Worm (Caenorhabditis elegans) whole organism, L4 larva: Measurements from ENCODE around the gene panl-2.

Experiments
- ama-1 ChIP-seq: fragments of 150-350 bp; optimal IDR thresholded peaks from 2 replicates; lab custom pipeline; 2014; ENCODE audit warnings: inconsistent platforms, mixed read lengths
- attf-4 ChIP-seq: sonication (generic microtip); optimal IDR thresholded peaks from 3 replicates; lab custom pipeline; 2017; ENCODE audit warnings: missing biosample characterization, missing genetic modification characterization
- ceh-82 ChIP-seq: sonication (generic microtip); optimal IDR thresholded peaks from 2 replicates; lab custom pipeline; 2017; ENCODE audit warnings: missing biosample characterization, missing genetic modification characterization
- ces-1 ChIP-seq: fragments of 150-350 bp; sonication (generic microtip); optimal IDR thresholded peaks from 4 replicates; lab custom pipeline; 2014; ENCODE audit warnings: missing biosample characterization, missing genetic modification reagents, missing genetic modification characterization
- fos-1 ChIP-seq: fragments of 150-350 bp; optimal IDR thresholded peaks from 2 replicates; lab custom pipeline; 2014; ENCODE audit warnings: missing biosample characterization, missing genetic modification characterization
- hlh-30 ChIP-seq: sonication (generic microtip); optimal IDR thresholded peaks from 2 replicates; lab custom pipeline; 2017; ENCODE audit warnings: antibody characterized with exemption, mild to moderate bottlenecking, missing genetic modification characterization, missing compliant biosample characterization; ENCODE audit not compliant: insufficient read depth
- nhr-102 ChIP-seq: sonication (generic microtip); optimal IDR thresholded peaks from 2 replicates; lab custom pipeline; 2016; ENCODE audit warnings: mild to moderate bottlenecking, missing genetic modification characterization, moderate library complexity, missing compliant biosample characterization
- nhr-25 ChIP-seq: sonication (generic microtip); optimal IDR thresholded peaks from 2 replicates; lab custom pipeline; 2017; ENCODE audit warnings: missing genetic modification characterization, mild to moderate bottlenecking, missing compliant biosample characterization, antibody characterized with exemption, moderate library complexity, borderline replicate concordance; ENCODE audit not compliant: insufficient read depth
- nhr-77 ChIP-seq: fragments of 150-350 bp; optimal IDR thresholded peaks from 2 replicates; lab custom pipeline; 2014; ENCODE audit warnings: missing biosample characterization, missing genetic modification characterization
- snpc-1.2 ChIP-seq: fragments of 200-800 bp; sonication (Bioruptor generic); IDR thresholded peaks from 2 replicates; pipeline ENCODE4 v1.3.6; 2022; ENCODE audit warnings: missing genetic modification reagents, missing genetic modification characterization, missing compliant biosample characterization
- unc-62 ChIP-seq, 3 experiments: fragments of 150-350 bp in 1 of 3; sonication (generic microtip); optimal IDR thresholded peaks in 2 of 3; peaks in 1 of 3; 1 replicate in 1 of 3; 2 replicates in 2 of 3; lab custom pipeline; 2014 to 2017; ENCODE audit warnings: missing biosample characterization in 3 of 3, missing genetic modification characterization in 3 of 3, missing genetic modification reagents in 3 of 3, missing genotype in 1 of 3

DNA sequence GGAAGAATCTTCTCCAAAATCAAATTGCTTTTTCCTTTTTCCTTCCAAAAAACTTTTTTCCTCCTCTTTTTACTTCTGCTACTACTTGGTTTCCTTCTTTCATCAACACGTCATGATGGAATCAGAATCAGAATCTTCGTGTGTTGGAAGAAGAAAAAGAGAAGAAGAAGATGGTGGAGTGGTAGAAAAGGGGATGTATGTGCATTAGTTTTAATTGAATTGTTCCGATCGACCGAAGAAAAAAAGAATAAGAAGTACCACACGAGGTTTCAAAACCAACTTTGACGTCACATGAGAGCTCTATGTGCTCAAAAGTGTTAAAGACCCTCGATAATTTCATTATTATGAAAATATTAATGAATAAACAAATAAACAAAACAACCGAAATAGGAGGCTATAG lies 53.1 kb downstream of the panl-2 start:
- TF ChIP-seq unc-62 (GFP tag; optimal IDR thresholded peaks at IDR 0.05 in 1 of 2; lab: Kevin White, UChicago), result no peak
- TF ChIP-seq unc-62 (tag; optimal IDR thresholded peaks at IDR 0.05; lab: Kevin White, UChicago), result no peak
- TF ChIP-seq ces-1 (GFP tag; lab: Kevin White, UChicago), result peak; percentile 52
- TF ChIP-seq ama-1 (lab: Kevin White, UChicago), result no peak
- no peak for TF ChIP-seq ceh-82 (tag; lab: Kevin White, UChicago)
- no peak for TF ChIP-seq nhr-102 (tag; lab: Kevin White, UChicago)
- TF ChIP-seq snpc-1.2, result no peak
- TF ChIP-seq hlh-30, result no peak
- no peak for TF ChIP-seq nhr-77 (tag; lab: Kevin White, UChicago)
- no peak for TF ChIP-seq fos-1
- no peak for TF ChIP-seq nhr-25 (tag; lab: Kevin White, UChicago)
- TF ChIP-seq attf-4 (tag; lab: Kevin White, UChicago), result no peak
